Fruit fly (Drosophila melanogaster): ENCODE results near the gene CG13280.

- TF ChIP-seq Oli (tag; optimal IDR thresholded peaks at IDR 0.05) = no peak
- no peak for TF ChIP-seq zf30C (GFP tag; optimal IDR thresholded peaks at IDR 0.05)
- TF ChIP-seq CG2875 (GFP tag; optimal IDR thresholded peaks at IDR 0.05) = no peak
- no peak for TF ChIP-seq CG13624 (GFP tag; optimal IDR thresholded peaks at IDR 0.05)
- no peak for TF ChIP-seq Hmx (GFP tag; optimal IDR thresholded peaks at IDR 0.05)
- TF ChIP-seq dm (GFP tag; optimal IDR thresholded peaks at IDR 0.05) = no peak
- TF ChIP-seq CG8388 (GFP tag; optimal IDR thresholded peaks at IDR 0.05) = no peak
- TF ChIP-seq ara (GFP tag; IDR thresholded peaks at IDR 0.05) = no peak
- TF ChIP-seq CG5953 (GFP tag; IDR thresholded peaks at IDR 0.05) = no peak
Observed at dm6 chr2L:16796104-16796645, 24.7 kb downstream of the CG13280 start, which contains the start of gene Ugt37E1.

Measured in whole organism, embryonic.